Worm (Caenorhabditis elegans) whole organism, midembryonic: ENCODE data around the gene K10C2.2.

ENCODE experiments used
- cog-1 ChIP-seq: sonication (generic microtip); optimal IDR thresholded peaks from 2 replicates; lab custom pipeline; 2016; ENCODE audit warnings: missing genetic modification characterization, missing compliant biosample characterization
- flt-1 ChIP-seq: fragments of 200-800 bp; sonication (Bioruptor generic); IDR thresholded peaks from 2 replicates; pipeline ENCODE4 v1.3.6; 2022; ENCODE audit warnings: missing genetic modification characterization, missing compliant biosample characterization
- klf-2 ChIP-seq: fragments of 200-800 bp; sonication (Bioruptor generic); conservative IDR thresholded peaks from 2 replicates; pipeline ENCODE4 v1.3.6; 2022; ENCODE audit warnings: missing genetic modification reagents, missing genetic modification characterization, missing compliant biosample characterization

DNA sequence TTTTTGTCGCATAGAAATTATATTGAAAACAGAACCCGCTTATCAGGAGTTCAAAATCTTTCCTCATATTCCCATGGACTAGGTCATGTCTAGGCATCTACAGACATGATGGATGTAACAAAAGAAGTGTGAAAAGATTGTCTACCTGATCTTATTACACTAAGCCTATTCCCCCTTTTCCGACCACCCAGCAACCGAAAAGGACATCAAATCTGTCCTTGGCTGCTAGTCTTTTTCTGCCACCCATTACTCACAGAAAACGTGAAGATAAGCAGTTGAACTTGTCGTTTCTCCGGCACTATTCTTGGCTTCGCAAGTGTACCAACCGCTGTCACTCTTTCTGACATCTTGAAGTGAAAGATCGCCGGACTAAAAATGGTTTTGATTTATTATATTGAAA lies 50.7 kb downstream of the K10C2.2 start:
- TF ChIP-seq flt-1 (GFP tag; lab: Robert Waterston, UW) (no peak), cog-1 (no peak), klf-2 (GFP tag; lab: Robert Waterston, UW) (no peak)
